Fruit fly (Drosophila melanogaster) whole organism, wandering third instar larva: Measurements from ENCODE around the gene CG1632.
A peak's percentile ranks its signal among the peaks of the same experiment; 100 is the strongest.

ENCODE experiments used
- Abd-B ChIP-seq: fragments of >200 bp; optimal IDR thresholded peaks from 2 replicates; lab custom pipeline; 2017; ENCODE audit warnings: missing biosample characterization, missing genetic modification characterization
- CG32264 ChIP-seq: fragments of 200-800 bp; sonication (Bioruptor generic); optimal IDR thresholded peaks from 2 replicates; lab custom pipeline; 2016; ENCODE audit warnings: missing biosample characterization, missing genetic modification characterization
- CG9705 ChIP-seq: fragments of 200-800 bp; sonication (Bioruptor generic); optimal IDR thresholded peaks from 2 replicates; lab custom pipeline; 2018; ENCODE audit warnings: missing biosample characterization, mild to moderate bottlenecking, missing genetic modification characterization
- CrebA ChIP-seq: fragments of 200-800 bp; sonication (Bioruptor generic); optimal IDR thresholded peaks from 2 replicates; lab custom pipeline; 2016; ENCODE audit warnings: missing biosample characterization, mild to moderate bottlenecking, missing genetic modification characterization, borderline replicate concordance
- Dfd ChIP-seq: fragments of >200 bp; optimal IDR thresholded peaks from 2 replicates; lab custom pipeline; 2017; ENCODE audit warnings: missing biosample characterization, missing genetic modification characterization
- Dif ChIP-seq: fragments of 200-275, 200-300 bp; sonication (Bioruptor generic); optimal IDR thresholded peaks from 2 replicates; lab custom pipeline; 2018; ENCODE audit warnings: missing biosample characterization, missing genetic modification characterization; ENCODE audit not compliant: partially characterized antibody
- GATAd ChIP-seq: sonication (Bioruptor generic); optimal IDR thresholded peaks from 2 replicates; lab custom pipeline; 2016; ENCODE audit warnings: missing biosample characterization, missing genetic modification characterization
- HLH106 ChIP-seq: fragments of 200-800 bp; optimal IDR thresholded peaks from 3 replicates; lab custom pipeline; 2019; ENCODE audit warnings: missing biosample characterization, mild to moderate bottlenecking, missing genetic modification characterization, moderate library complexity
- Hnf4 ChIP-seq: fragments of 200-800 bp; sonication (Bioruptor generic); optimal IDR thresholded peaks from 2 replicates; lab custom pipeline; 2016; ENCODE audit warnings: missing biosample characterization, mild to moderate bottlenecking, missing genetic modification characterization
- Hr78 ChIP-seq: fragments of >200 bp; optimal IDR thresholded peaks from 2 replicates; lab custom pipeline; 2017; ENCODE audit warnings: missing biosample characterization, missing genetic modification characterization
- Hr83 ChIP-seq: fragments of 200-300 bp; sonication (Bioruptor generic); optimal IDR thresholded peaks from 2 replicates; lab custom pipeline; 2016; ENCODE audit warnings: missing biosample characterization, mild to moderate bottlenecking, missing genetic modification characterization, moderate library complexity; ENCODE audit not compliant: poor library complexity, severe bottlenecking
- Jra ChIP-seq: sonication (Bioruptor generic); optimal IDR thresholded peaks from 2 replicates; lab custom pipeline; 2016; ENCODE audit warnings: missing biosample characterization, missing genetic modification characterization
- Mio ChIP-seq: sonication (Bioruptor generic); optimal IDR thresholded peaks from 2 replicates; lab custom pipeline; 2016; ENCODE audit warnings: missing biosample characterization, missing genetic modification characterization
- Myc ChIP-seq: fragments of >200 bp; optimal IDR thresholded peaks from 2 replicates; lab custom pipeline; 2017
- N ChIP-seq: fragments of >200 bp; optimal IDR thresholded peaks from 2 replicates; lab custom pipeline; 2018; ENCODE audit warnings: missing biosample characterization, missing external identifiers, missing genetic modification characterization
- OdsH ChIP-seq: fragments of 200-800 bp; sonication (Bioruptor generic); optimal IDR thresholded peaks from 2 replicates; lab custom pipeline; 2016; ENCODE audit warnings: missing biosample characterization, mild to moderate bottlenecking, missing genetic modification characterization
- Rel ChIP-seq, 2 experiments: fragments of 200-800 bp; sonication (Bioruptor generic) in 1 of 2; optimal IDR thresholded peaks; 2 replicates in 1 of 2; 3 replicates in 1 of 2; lab custom pipeline; 2016 to 2019; ENCODE audit warnings: mild to moderate bottlenecking in 2 of 2, missing biosample characterization in 2 of 2, missing genetic modification characterization in 2 of 2, moderate library complexity in 1 of 2
- Sp1 ChIP-seq: fragments of 200-800 bp; sonication (Bioruptor generic); optimal IDR thresholded peaks from 3 replicates; lab custom pipeline; 2019; ENCODE audit warnings: missing biosample characterization, mild to moderate bottlenecking, missing genetic modification characterization, moderate library complexity
- Vsx2 ChIP-seq: fragments of 200-300, 225-300 bp; sonication (Bioruptor generic); optimal IDR thresholded peaks from 2 replicates; lab custom pipeline; 2018; ENCODE audit warnings: missing biosample characterization, missing genetic modification characterization; ENCODE audit not compliant: partially characterized antibody
- br ChIP-seq: fragments of 200-800 bp; sonication (Bioruptor generic); optimal IDR thresholded peaks from 2 replicates; lab custom pipeline; 2016; ENCODE audit warnings: missing biosample characterization, missing genetic modification characterization
- brk ChIP-seq: fragments of 200-800 bp; sonication (Bioruptor generic); optimal IDR thresholded peaks from 2 replicates; lab custom pipeline; 2016; ENCODE audit warnings: missing biosample characterization, mild to moderate bottlenecking, missing genetic modification characterization
- dl ChIP-seq, 2 experiments: fragments of 175-275, 200-275 bp in 1 of 2; fragments of 200-275 bp in 1 of 2; sonication (Bioruptor generic); optimal IDR thresholded peaks; lab custom pipeline; 2018; ENCODE audit warnings: mild to moderate bottlenecking in 2 of 2, missing biosample characterization in 2 of 2, missing genetic modification characterization in 2 of 2, moderate library complexity in 2 of 2; ENCODE audit not compliant: partially characterized antibody in 2 of 2, insufficient read depth in 1 of 2
- dmrt93B ChIP-seq: fragments of 200-800 bp; sonication (Bioruptor generic); optimal IDR thresholded peaks from 2 replicates; lab custom pipeline; 2018; ENCODE audit warnings: missing biosample characterization, mild to moderate bottlenecking, missing genetic modification characterization
- dsf ChIP-seq: sonication (Bioruptor generic); optimal IDR thresholded peaks from 2 replicates; lab custom pipeline; 2016; ENCODE audit warnings: missing biosample characterization, missing genetic modification characterization, borderline replicate concordance
- ey ChIP-seq: fragments of 200-800 bp; sonication (Bioruptor generic); optimal IDR thresholded peaks from 2 replicates; lab custom pipeline; 2016; ENCODE audit warnings: missing biosample characterization, missing genetic modification characterization
- foxo ChIP-seq, 2 experiments: fragments of 200-800 bp; sonication (Bioruptor generic); optimal IDR thresholded peaks; 2 replicates in 1 of 2; 3 replicates in 1 of 2; lab custom pipeline; 2016 to 2017; ENCODE audit warnings: missing biosample characterization in 2 of 2, missing genetic modification characterization in 2 of 2
- fru ChIP-seq: fragments of 200-800 bp; sonication (Bioruptor generic); optimal IDR thresholded peaks from 3 replicates; lab custom pipeline; 2016; ENCODE audit warnings: missing biosample characterization, mild to moderate bottlenecking, missing genetic modification characterization
- h ChIP-seq: fragments of 200-800 bp; sonication (Bioruptor generic); optimal IDR thresholded peaks from 3 replicates; lab custom pipeline; 2016; ENCODE audit warnings: missing biosample characterization, mild to moderate bottlenecking, missing genetic modification characterization
- jim ChIP-seq: fragments of 175-275, 200-325 bp; sonication (Bioruptor generic); optimal IDR thresholded peaks from 2 replicates; lab custom pipeline; 2016; ENCODE audit warnings: missing biosample characterization, mild to moderate bottlenecking, missing genetic modification characterization
- lola ChIP-seq: fragments of >200 bp; optimal IDR thresholded peaks from 2 replicates; lab custom pipeline; 2017; ENCODE audit warnings: missing biosample characterization, missing genetic modification characterization
- pan ChIP-seq: fragments of >200 bp; optimal IDR thresholded peaks from 2 replicates; lab custom pipeline; 2017
- psq ChIP-seq: fragments of 200-800 bp; sonication (Bioruptor generic); optimal IDR thresholded peaks from 3 replicates; lab custom pipeline; 2017; ENCODE audit warnings: missing biosample characterization, mild to moderate bottlenecking, missing genetic modification characterization, moderate library complexity
- rgr ChIP-seq: fragments of 200-800 bp; sonication (Bioruptor generic); optimal IDR thresholded peaks from 3 replicates; lab custom pipeline; 2016; ENCODE audit warnings: missing biosample characterization, mild to moderate bottlenecking, missing genetic modification characterization
- sage ChIP-seq: fragments of 200-800 bp; sonication (Bioruptor generic); optimal IDR thresholded peaks from 2 replicates; lab custom pipeline; 2016; ENCODE audit warnings: missing biosample characterization, mild to moderate bottlenecking, missing genetic modification characterization
- sv ChIP-seq: fragments of 200-800 bp; sonication (Bioruptor generic); optimal IDR thresholded peaks from 3 replicates; lab custom pipeline; 2016; ENCODE audit warnings: missing biosample characterization, missing genetic modification characterization
- tai ChIP-seq: sonication (Bioruptor generic); optimal IDR thresholded peaks from 2 replicates; lab custom pipeline; 2016; ENCODE audit warnings: missing biosample characterization, missing genetic modification characterization
- usp ChIP-seq: fragments of >200 bp; optimal IDR thresholded peaks from 2 replicates; lab custom pipeline; 2017; ENCODE audit warnings: missing biosample characterization, missing genetic modification characterization
- woc ChIP-seq: sonication (Bioruptor generic); optimal IDR thresholded peaks from 2 replicates; lab custom pipeline; 2016; ENCODE audit warnings: missing biosample characterization, mild to moderate bottlenecking, missing genetic modification characterization

CG1632 gene

dm6 chrX:8231241-8232028 lies 21.0 kb upstream of the CG1632 start:
- no peak for TF ChIP-seq Abd-B (GFP tag; lab: Kevin White, UChicago)
- TF ChIP-seq woc (GFP tag; lab: Kevin White, UChicago), result no peak
- no peak for TF ChIP-seq Jra (GFP tag; lab: Kevin White, UChicago)
- no peak for TF ChIP-seq jim (GFP tag; lab: Kevin White, UChicago)
- TF ChIP-seq pan (lab: Kevin White, UChicago), result no peak
- TF ChIP-seq rgr (GFP tag; lab: Kevin White, UChicago), result peak; percentile 14
- no peak for TF ChIP-seq Hr78
- no peak for TF ChIP-seq GATAd (GFP tag; lab: Kevin White, UChicago)
- TF ChIP-seq brk (GFP tag; lab: Kevin White, UChicago), result no peak
- no peak for TF ChIP-seq Dfd (GFP tag; lab: Kevin White, UChicago)
- no peak for TF ChIP-seq sv (GFP tag; lab: Kevin White, UChicago)
- TF ChIP-seq psq, result no peak
- TF ChIP-seq tai (GFP tag; lab: Kevin White, UChicago), result no peak
- peak; percentile 72 for TF ChIP-seq Sp1 (GFP tag; lab: Kevin White, UChicago)
- TF ChIP-seq dsf (GFP tag; lab: Kevin White, UChicago), result no peak
- TF ChIP-seq br (GFP tag; lab: Kevin White, UChicago), result no peak
- no peak for TF ChIP-seq HLH106 (tag; lab: Kevin White, UChicago)
- no peak for TF ChIP-seq foxo (GFP tag; optimal IDR thresholded peaks at IDR 0.05; lab: Kevin White, UChicago)
- peak; percentile 11 for TF ChIP-seq CG9705 (GFP tag; lab: Kevin White, UChicago)
- peak; percentile 63 for TF ChIP-seq Hnf4 (GFP tag; lab: Kevin White, UChicago)
- no peak for TF ChIP-seq dmrt93B (GFP tag; lab: Kevin White, UChicago)
- no peak for TF ChIP-seq Dif (GFP tag; lab: Kevin White, UChicago)
- TF ChIP-seq Vsx2, result no peak
- TF ChIP-seq fru (GFP tag; lab: Kevin White, UChicago), result no peak
- no peak for TF ChIP-seq ey
- no peak for TF ChIP-seq h (GFP tag; lab: Kevin White, UChicago)
- TF ChIP-seq lola (GFP tag; lab: Kevin White, UChicago), result no peak
- peak; percentile 43 for TF ChIP-seq Rel (GFP tag; optimal IDR thresholded peaks at IDR 0.05; lab: Kevin White, UChicago)
- peak; percentile 31 for TF ChIP-seq Rel (tag; optimal IDR thresholded peaks at IDR 0.05; lab: Kevin White, UChicago)
- TF ChIP-seq Mio (GFP tag; lab: Kevin White, UChicago), result no peak
- TF ChIP-seq CG32264, result no peak
- no peak for TF ChIP-seq N (GFP tag; lab: Kevin White, UChicago)
- no peak for TF ChIP-seq usp (GFP tag; lab: Kevin White, UChicago)
- TF ChIP-seq Hr83 (GFP tag; lab: Kevin White, UChicago), result no peak
- TF ChIP-seq sage, result peak; percentile 43
- TF ChIP-seq OdsH, result no peak
- TF ChIP-seq CrebA (GFP tag; lab: Kevin White, UChicago), result no peak
- TF ChIP-seq Myc (lab: Kevin White, UChicago), result no peak

dm6 chrX:8233167-8233566 lies 19.3 kb upstream of the CG1632 start:
- TF ChIP-seq h (GFP tag; lab: Kevin White, UChicago) (peak; percentile 72), HLH106 (tag; lab: Kevin White, UChicago) (peak; percentile 31), Hnf4 (GFP tag; lab: Kevin White, UChicago) (peak; percentile 71), Vsx2 (no peak), woc (GFP tag; lab: Kevin White, UChicago) (peak; percentile 39), CrebA (GFP tag; lab: Kevin White, UChicago) (no peak), tai (GFP tag; lab: Kevin White, UChicago) (no peak), Hr83 (GFP tag; lab: Kevin White, UChicago) (peak; percentile 20), Dfd (GFP tag; lab: Kevin White, UChicago) (no peak), Myc (lab: Kevin White, UChicago) (no peak), lola (GFP tag; lab: Kevin White, UChicago) (no peak), CG9705 (GFP tag; lab: Kevin White, UChicago) (no peak), rgr (GFP tag; lab: Kevin White, UChicago) (peak; percentile 70), sv (GFP tag; lab: Kevin White, UChicago) (peak; percentile 20), CG32264 (peak; percentile 15), GATAd (GFP tag; lab: Kevin White, UChicago) (no peak), fru (GFP tag; lab: Kevin White, UChicago) (peak; percentile 75), Rel (GFP tag; optimal IDR thresholded peaks at IDR 0.05; lab: Kevin White, UChicago) (no peak), Rel (tag; optimal IDR thresholded peaks at IDR 0.05; lab: Kevin White, UChicago) (peak; percentile 24), dmrt93B (GFP tag; lab: Kevin White, UChicago) (no peak), brk (GFP tag; lab: Kevin White, UChicago) (no peak), OdsH (peak; percentile 44), dl (GFP tag; optimal IDR thresholded peaks at IDR 0.05; lab: Kevin White, UChicago; ENCODE audit: insufficient read depth in 1 of 2, partially characterized antibody in 2 of 2) (no peak), ey (peak; percentile 63), Sp1 (GFP tag; lab: Kevin White, UChicago) (peak; percentile 42), foxo (GFP tag; optimal IDR thresholded peaks at IDR 0.05; lab: Kevin White, UChicago) (peak in 1 of 2 experiments; percentile 76), br (GFP tag; lab: Kevin White, UChicago) (peak; percentile 57), psq (peak; percentile 18)
